Fruit fly (Drosophila melanogaster) whole organism, embryonic: ENCODE data around the gene CG10874.
A peak's percentile ranks its signal among the peaks of the same experiment; 100 is the strongest.

Experiments used
- Asciz ChIP-seq: fragments of 200-800 bp; sonication (Bioruptor generic); optimal IDR thresholded peaks from 2 replicates; lab custom pipeline; 2017; ENCODE audit warnings: missing biosample characterization, mild to moderate bottlenecking, missing genetic modification characterization, missing genetic modification reagents
- CG13123 ChIP-seq: fragments of 200-800 bp; sonication (Bioruptor generic); optimal IDR thresholded peaks from 2 replicates; lab custom pipeline; 2016; ENCODE audit warnings: missing biosample characterization, missing genetic modification characterization
- CG13296 ChIP-seq: fragments of 200-800 bp; sonication (Bioruptor generic); optimal IDR thresholded peaks from 3 replicates; lab custom pipeline; 2018; ENCODE audit warnings: missing biosample characterization, mild to moderate bottlenecking, missing genetic modification characterization
- CG1529 ChIP-seq: fragments of 200-800 bp; sonication (Bioruptor generic); optimal IDR thresholded peaks from 3 replicates; lab custom pipeline; 2018; ENCODE audit warnings: missing biosample characterization, missing genetic modification characterization
- CG1602 ChIP-seq: fragments of 200-800 bp; sonication (Bioruptor generic); optimal IDR thresholded peaks from 3 replicates; lab custom pipeline; 2016; ENCODE audit warnings: missing biosample characterization, missing genetic modification characterization
- CG18011 ChIP-seq: fragments of 200-800 bp; sonication (Bioruptor generic); optimal IDR thresholded peaks from 2 replicates; lab custom pipeline; 2017; ENCODE audit warnings: missing biosample characterization, missing genetic modification characterization, mild to moderate bottlenecking, moderate library complexity, missing genotype
- CG18262 ChIP-seq: fragments of 200-800 bp; optimal IDR thresholded peaks from 3 replicates; lab custom pipeline; 2019; ENCODE audit warnings: missing biosample characterization, mild to moderate bottlenecking, missing genetic modification characterization, moderate library complexity
- CG2129 ChIP-seq: fragments of 200-800 bp; sonication (Bioruptor generic); IDR thresholded peaks from 2 replicates; pipeline ENCODE4 v1.3.6; 2022; ENCODE audit warnings: missing biosample characterization, missing genetic modification characterization; ENCODE audit not compliant: partially characterized antibody
- CG32532 ChIP-seq: fragments of 200-800 bp; sonication (Bioruptor generic); IDR thresholded peaks from 2 replicates; pipeline ENCODE4 v1.3.6; 2022; ENCODE audit warnings: missing biosample characterization, missing genetic modification characterization
- CG34376 ChIP-seq: fragments of 200-800 bp; sonication (Bioruptor generic); optimal IDR thresholded peaks from 2 replicates; lab custom pipeline; 2018; ENCODE audit warnings: missing biosample characterization, mild to moderate bottlenecking, missing genetic modification characterization
- CG4282 ChIP-seq: fragments of 200-800 bp; sonication (Bioruptor generic); optimal IDR thresholded peaks from 2 replicates; lab custom pipeline; 2016; ENCODE audit warnings: missing biosample characterization, missing genetic modification characterization
- CG6791 ChIP-seq: fragments of 200-800 bp; sonication (Bioruptor generic); IDR thresholded peaks from 3 replicates; pipeline ENCODE4 v1.3.6; 2022; ENCODE audit warnings: missing biosample characterization, missing genetic modification characterization; ENCODE audit not compliant: partially characterized antibody
- CG8359 ChIP-seq: fragments of 200-800 bp; sonication (Bioruptor generic); optimal IDR thresholded peaks from 2 replicates; lab custom pipeline; 2017; ENCODE audit warnings: missing biosample characterization, mild to moderate bottlenecking, missing genetic modification characterization, borderline replicate concordance
- CG9609 ChIP-seq: fragments of 200-800 bp; sonication (Bioruptor generic); optimal IDR thresholded peaks from 3 replicates; lab custom pipeline; 2016; ENCODE audit warnings: missing biosample characterization, missing genetic modification characterization
- CoRest ChIP-seq: fragments of 200-800 bp; sonication (Bioruptor generic); optimal IDR thresholded peaks from 3 replicates; lab custom pipeline; 2018; ENCODE audit warnings: missing biosample characterization, mild to moderate bottlenecking, missing genetic modification characterization, moderate library complexity
- Dad ChIP-seq: fragments of 200-800 bp; sonication (Bioruptor generic); optimal IDR thresholded peaks from 3 replicates; lab custom pipeline; 2016; ENCODE audit warnings: missing biosample characterization, missing genetic modification characterization
- Dbx ChIP-seq: fragments of 200-800 bp; sonication (Bioruptor generic); IDR thresholded peaks from 3 replicates; pipeline ENCODE4 v1.3.6; 2022; ENCODE audit warnings: missing biosample characterization, missing genetic modification characterization
- Dp ChIP-seq: fragments of 200-800 bp; sonication (Bioruptor generic); optimal IDR thresholded peaks from 2 replicates; lab custom pipeline; 2018; ENCODE audit warnings: missing biosample characterization, mild to moderate bottlenecking, missing genetic modification characterization, moderate library complexity
- Eip74EF ChIP-seq, 2 experiments: fragments of 200-800 bp in 1 of 2; fragments of >200 bp in 1 of 2; sonication (Bioruptor generic) in 1 of 2; optimal IDR thresholded peaks; 2 replicates each; lab custom pipeline; 2017 to 2019; ENCODE audit warnings: missing biosample characterization in 2 of 2, missing genetic modification characterization in 2 of 2, mild to moderate bottlenecking in 1 of 2, moderate library complexity in 1 of 2
- Gsc ChIP-seq: fragments of 200-800 bp; sonication (Bioruptor generic); IDR thresholded peaks from 2 replicates; pipeline ENCODE4 v1.3.6; 2022; ENCODE audit warnings: missing biosample characterization, missing genetic modification characterization
- Hr3 ChIP-seq: fragments of 200-800 bp; sonication (Bioruptor generic); optimal IDR thresholded peaks from 3 replicates; lab custom pipeline; 2016; ENCODE audit warnings: missing biosample characterization, missing genetic modification characterization
- Lhr ChIP-seq: fragments of 200-800 bp; sonication (Bioruptor generic); optimal IDR thresholded peaks from 3 replicates; lab custom pipeline; 2017; ENCODE audit warnings: mild to moderate bottlenecking, missing biosample characterization, missing genetic modification reagents, missing genetic modification characterization
- MESR4 ChIP-seq: fragments of 200-800 bp; sonication (Bioruptor generic); optimal IDR thresholded peaks from 2 replicates; lab custom pipeline; 2018; ENCODE audit warnings: missing biosample characterization, mild to moderate bottlenecking, missing genetic modification characterization, moderate library complexity
- Mrtf ChIP-seq: fragments of 200-800 bp; sonication (Bioruptor generic); IDR thresholded peaks from 3 replicates; pipeline ENCODE4 v1.3.6; 2022; ENCODE audit warnings: missing biosample characterization, missing genetic modification characterization
- NC2α ChIP-seq: fragments of 200-800 bp; sonication (Bioruptor generic); optimal IDR thresholded peaks from 2 replicates; lab custom pipeline; 2016; ENCODE audit warnings: missing biosample characterization, missing genetic modification characterization
- NfI ChIP-seq: fragments of 200-800 bp; sonication (Bioruptor generic); optimal IDR thresholded peaks from 3 replicates; lab custom pipeline; 2018; ENCODE audit warnings: missing biosample characterization, mild to moderate bottlenecking, missing genetic modification characterization, moderate library complexity
- Oaz ChIP-seq: fragments of 200-800 bp; sonication (Bioruptor generic); IDR thresholded peaks from 2 replicates; pipeline ENCODE4 v1.3.6; 2022; ENCODE audit warnings: missing biosample characterization, missing genetic modification characterization
- Oli ChIP-seq: fragments of 200-800 bp; sonication (Bioruptor generic); optimal IDR thresholded peaks from 2 replicates; lab custom pipeline; 2018; ENCODE audit warnings: missing biosample characterization, mild to moderate bottlenecking, missing genetic modification characterization, moderate library complexity
- Poxn ChIP-seq: fragments of 200-800 bp; sonication (Bioruptor generic); IDR thresholded peaks from 2 replicates; pipeline ENCODE4 v1.3.6; 2022; ENCODE audit warnings: missing biosample characterization, missing genetic modification characterization
- Rfx ChIP-seq: fragments of 200-800 bp; sonication (Bioruptor generic); IDR thresholded peaks from 2 replicates; pipeline ENCODE4 v1.3.6; 2022; ENCODE audit warnings: missing biosample characterization, missing genetic modification characterization
- Scr ChIP-seq: fragments of 200-800 bp; sonication (Bioruptor generic); IDR thresholded peaks from 2 replicates; pipeline ENCODE4 v1.3.6; 2022; ENCODE audit warnings: missing biosample characterization, missing genetic modification characterization; ENCODE audit not compliant: partially characterized antibody
- Sry-δ ChIP-seq: fragments of 200-800 bp; sonication (Bioruptor generic); optimal IDR thresholded peaks from 2 replicates; lab custom pipeline; 2016; ENCODE audit warnings: missing biosample characterization, missing genetic modification characterization
- ara ChIP-seq: fragments of 200-800 bp; sonication (Bioruptor generic); IDR thresholded peaks from 2 replicates; pipeline ENCODE4 v1.3.6; 2022; ENCODE audit warnings: missing biosample characterization, missing genetic modification characterization
- ato ChIP-seq: fragments of 200-800 bp; sonication (Bioruptor generic); IDR thresholded peaks from 2 replicates; pipeline ENCODE4 v1.3.6; 2022; ENCODE audit warnings: missing biosample characterization, missing genetic modification characterization; ENCODE audit not compliant: partially characterized antibody
- cas ChIP-seq: fragments of 200-800 bp; sonication (Bioruptor generic); IDR thresholded peaks from 2 replicates; pipeline ENCODE4 v1.3.6; 2022; ENCODE audit warnings: missing biosample characterization, missing genetic modification characterization
- chif ChIP-seq, 2 experiments: fragments of 200-800 bp; sonication (Bioruptor generic); optimal IDR thresholded peaks; 3 replicates each; lab custom pipeline; 2016; ENCODE audit warnings: missing biosample characterization in 2 of 2, missing genetic modification characterization in 2 of 2
- ci ChIP-seq: fragments of 200-800 bp; sonication (Bioruptor generic); IDR thresholded peaks from 3 replicates; pipeline ENCODE4 v1.3.6; 2022; ENCODE audit warnings: missing biosample characterization, missing genetic modification characterization
- crc ChIP-seq: fragments of 200-800 bp; sonication (Bioruptor generic); optimal IDR thresholded peaks from 2 replicates; lab custom pipeline; 2016; ENCODE audit warnings: missing biosample characterization, missing genetic modification characterization
- dimm ChIP-seq: fragments of 200-800 bp; sonication (Bioruptor generic); IDR thresholded peaks from 2 replicates; pipeline ENCODE4 v1.3.6; 2022; ENCODE audit warnings: missing biosample characterization, missing genetic modification characterization
- gcm ChIP-seq: fragments of 200-800 bp; sonication (Bioruptor generic); optimal IDR thresholded peaks from 2 replicates; lab custom pipeline; 2019; ENCODE audit warnings: missing biosample characterization, mild to moderate bottlenecking, missing genetic modification characterization, moderate library complexity
- gem ChIP-seq: fragments of 200-800 bp; sonication (Bioruptor generic); optimal IDR thresholded peaks from 2 replicates; lab custom pipeline; 2019; ENCODE audit warnings: missing biosample characterization, mild to moderate bottlenecking, missing genetic modification characterization, moderate library complexity
- lbe ChIP-seq: fragments of 200-800 bp; sonication (Bioruptor generic); optimal IDR thresholded peaks from 2 replicates; lab custom pipeline; 2016; ENCODE audit warnings: missing biosample characterization, mild to moderate bottlenecking, missing genetic modification characterization
- phol ChIP-seq: fragments of 200-800 bp; sonication (Bioruptor generic); optimal IDR thresholded peaks from 3 replicates; lab custom pipeline; 2018; ENCODE audit warnings: missing biosample characterization, mild to moderate bottlenecking, missing genetic modification characterization, moderate library complexity
- scrt ChIP-seq: fragments of 200-800 bp; sonication (Bioruptor generic); optimal IDR thresholded peaks from 2 replicates; lab custom pipeline; 2018; ENCODE audit warnings: missing biosample characterization, mild to moderate bottlenecking, missing genetic modification characterization, moderate library complexity
- sens ChIP-seq: fragments of 200-800 bp; sonication (Bioruptor generic); peaks from one replicate; lab custom pipeline; 2016; ENCODE audit warnings: missing biosample characterization, missing genetic modification characterization
- sim ChIP-seq: fragments of 200-800 bp; sonication (Bioruptor generic); IDR thresholded peaks from 2 replicates; pipeline ENCODE4 v1.3.6; 2022; ENCODE audit warnings: missing biosample characterization, missing genetic modification characterization
- sisA ChIP-seq: fragments of 200-800 bp; sonication (Bioruptor generic); IDR thresholded peaks from 2 replicates; pipeline ENCODE4 v1.3.6; 2022; ENCODE audit warnings: missing biosample characterization, missing genetic modification characterization
- slp2 ChIP-seq: fragments of 200-800 bp; sonication (Bioruptor generic); optimal IDR thresholded peaks from 2 replicates; lab custom pipeline; 2016; ENCODE audit warnings: missing biosample characterization, missing genetic modification characterization
- sob ChIP-seq: fragments of 200-800 bp; sonication (Bioruptor generic); IDR thresholded peaks from 2 replicates; pipeline ENCODE4 v1.3.6; 2022; ENCODE audit warnings: missing biosample characterization, missing genetic modification characterization
- unpg ChIP-seq: fragments of 200-800 bp; sonication (Bioruptor generic); optimal IDR thresholded peaks from 3 replicates; lab custom pipeline; 2018; ENCODE audit warnings: missing biosample characterization, mild to moderate bottlenecking, missing genetic modification characterization, moderate library complexity
- zen2 ChIP-seq: fragments of 200-800 bp; sonication (Bioruptor generic); IDR thresholded peaks from 3 replicates; pipeline ENCODE4 v1.3.6; 2022; ENCODE audit warnings: missing biosample characterization, missing genetic modification characterization; ENCODE audit not compliant: partially characterized antibody

CG10874 gene

dm6 chr2L:2189100-2189499 is 3.1 kb downstream of the CG10874 start (continued):
- TF ChIP-seq Lhr (GFP tag; lab: Kevin White, UChicago): peak; percentile 60
- peak; percentile 6 for TF ChIP-seq crc (GFP tag; lab: Kevin White, UChicago)
- no peak for TF ChIP-seq MESR4 (GFP tag; lab: Kevin White, UChicago)
- TF ChIP-seq CG13296: no peak
- peak; percentile 35 for TF ChIP-seq CG13123 (GFP tag; lab: Kevin White, UChicago)
- TF ChIP-seq NC2α (GFP tag; lab: Kevin White, UChicago): no peak
- TF ChIP-seq Sry-δ (GFP tag; lab: Kevin White, UChicago): peak; percentile 15
- peak in 1 of 2 experiments; percentile 25 for TF ChIP-seq Eip74EF (GFP tag; optimal IDR thresholded peaks at IDR 0.05; lab: Kevin White, UChicago)
- TF ChIP-seq zen2 (GFP tag; lab: Robert Waterston, UW): no peak
- TF ChIP-seq scrt (GFP tag; lab: Kevin White, UChicago): peak; percentile 23
- no peak for TF ChIP-seq Dbx
- TF ChIP-seq ara (GFP tag; lab: Robert Waterston, UW): peak; percentile 83
- no peak for TF ChIP-seq Rfx (GFP tag; lab: Robert Waterston, UW)
- peak; percentile 39 for TF ChIP-seq Dad (GFP tag; lab: Kevin White, UChicago)
- TF ChIP-seq slp2: peak; percentile 59
- TF ChIP-seq CG8359 (GFP tag; lab: Kevin White, UChicago): peak; percentile 60
- peak; percentile 65 for TF ChIP-seq Oli (tag; lab: Kevin White, UChicago)
- TF ChIP-seq dimm (GFP tag; lab: Robert Waterston, UW): no peak
- TF ChIP-seq chif (GFP tag; optimal IDR thresholded peaks at IDR 0.05; lab: Kevin White, UChicago): peak; percentile 50 to 89
- peak; percentile 90 for TF ChIP-seq CG18262
- TF ChIP-seq sob (GFP tag; lab: Robert Waterston, UW): peak; percentile 26; the same call in 1 of the 2 replicates
- TF ChIP-seq CG18011 (GFP tag; lab: Kevin White, UChicago): no peak
- TF ChIP-seq Mrtf (GFP tag; lab: Robert Waterston, UW): no peak
- peak; percentile 77 for TF ChIP-seq ci (GFP tag; lab: Robert Waterston, UW)
- peak; percentile 31 for TF ChIP-seq CG4282 (GFP tag; lab: Kevin White, UChicago)
- no peak for TF ChIP-seq ato (GFP tag; lab: Robert Waterston, UW)
- peak; percentile 27 for TF ChIP-seq NfI (GFP tag; lab: Kevin White, UChicago)
- peak; percentile 6 for TF ChIP-seq lbe (GFP tag; lab: Kevin White, UChicago)
- TF ChIP-seq Dp (GFP tag; lab: Kevin White, UChicago): no peak
- no peak for TF ChIP-seq Oaz (GFP tag; lab: Robert Waterston, UW)
- TF ChIP-seq CoRest (tag; lab: Kevin White, UChicago): peak; percentile 68
- TF ChIP-seq Asciz (GFP tag; lab: Kevin White, UChicago): peak; percentile 14
- peak; percentile 73 for TF ChIP-seq unpg (GFP tag; lab: Kevin White, UChicago)
- TF ChIP-seq Poxn (GFP tag; lab: Robert Waterston, UW): no peak
- peak; percentile 66 for TF ChIP-seq CG1529 (GFP tag; lab: Kevin White, UChicago)
- peak; percentile 79 for TF ChIP-seq phol (tag; lab: Kevin White, UChicago)
- peak; percentile 84 for TF ChIP-seq gem (tag; lab: Kevin White, UChicago)
- TF ChIP-seq CG32532: no peak
- TF ChIP-seq sim (GFP tag; lab: Robert Waterston, UW): peak; percentile 78
- no peak for TF ChIP-seq CG2129 (GFP tag; lab: Robert Waterston, UW)
- TF ChIP-seq sisA: peak; percentile 79
- peak; percentile 69 for TF ChIP-seq CG1602 (GFP tag; lab: Kevin White, UChicago)
- TF ChIP-seq Scr: no peak
- TF ChIP-seq Gsc (GFP tag; lab: Robert Waterston, UW): no peak
- no peak for TF ChIP-seq CG34376 (GFP tag; lab: Kevin White, UChicago)
- peak; percentile 74 for TF ChIP-seq gcm
- peak; percentile 98 for TF ChIP-seq sens (GFP tag; lab: Kevin White, UChicago)
- peak; percentile 66 for TF ChIP-seq CG9609 (GFP tag; lab: Kevin White, UChicago)
- no peak for TF ChIP-seq CG6791
- peak; percentile 56 for TF ChIP-seq Hr3 (GFP tag; lab: Kevin White, UChicago)
- TF ChIP-seq cas (GFP tag; lab: Robert Waterston, UW): no peak
